Fruit fly (Drosophila melanogaster): ENCODE data around the gene Ugt36A1.
A peak's percentile ranks its signal among the peaks of the same experiment; 100 is the strongest.

DNA sequence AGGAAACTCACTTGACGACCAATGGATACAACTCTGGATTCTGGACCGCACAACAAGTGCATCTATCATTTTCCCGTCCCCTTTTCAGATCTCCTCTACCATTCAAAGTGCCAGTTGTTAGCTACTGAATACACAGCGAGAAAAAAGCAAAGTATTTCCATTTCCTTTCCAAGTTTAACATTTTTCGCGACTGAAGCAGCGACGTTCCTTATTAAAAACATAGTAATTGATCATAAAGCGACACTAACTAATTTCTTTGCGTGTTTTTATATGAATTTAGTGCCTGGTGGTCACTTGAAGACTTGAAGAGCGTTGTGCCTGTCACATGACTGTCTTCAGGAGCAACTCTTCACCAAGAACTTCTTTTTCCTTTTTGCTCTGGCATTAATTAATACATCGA lies 26.4 kb downstream of the Ugt36A1 start:
- TF ChIP-seq gl (tag; optimal IDR thresholded peaks at IDR 0.05) (no peak), CG9948 (tag; optimal IDR thresholded peaks at IDR 0.05) (peak; percentile 18), CG14655 (GFP tag; optimal IDR thresholded peaks at IDR 0.05) (peak; percentile 71), fd96Ca (GFP tag; IDR thresholded peaks at IDR 0.05) (peak; percentile 49; the same call in 1 of the 3 replicates), CG17806 (tag; optimal IDR thresholded peaks at IDR 0.05) (peak; percentile 19), Ets98B (GFP tag; IDR thresholded peaks at IDR 0.05) (peak; percentile 49)
